Worm (Caenorhabditis elegans): ENCODE data around the gene snn-1.
A peak's percentile ranks its signal among the peaks of the same experiment; 100 is the strongest.

snn-1 gene

DNA sequence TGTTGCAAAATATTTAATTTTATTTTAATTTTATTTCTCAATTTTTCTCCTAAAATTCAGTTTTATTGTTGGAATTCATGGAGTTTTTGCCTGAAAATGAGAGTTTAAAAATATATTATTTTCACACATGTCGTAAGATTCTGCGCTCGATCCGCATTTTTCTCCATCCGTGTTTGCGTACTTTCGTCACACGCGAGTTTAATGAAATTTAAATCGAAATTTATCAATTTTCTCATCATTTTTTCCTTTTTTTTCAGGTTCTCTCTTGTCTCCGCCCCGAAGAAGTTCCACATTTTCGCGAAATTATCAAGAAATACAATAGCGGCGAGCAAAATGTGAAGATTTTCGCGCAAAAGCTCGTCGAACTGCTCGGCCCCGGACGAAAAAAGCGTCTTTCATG is 31.5 kb upstream of the snn-1 start:
- TF ChIP-seq ceh-13 (GFP tag; optimal IDR thresholded peaks at IDR 0.05) = no peak
- no peak for TF ChIP-seq F13C5.2 (tag; optimal IDR thresholded peaks at IDR 0.05)
- no peak for TF ChIP-seq ama-1 (optimal IDR thresholded peaks at IDR 0.05)

DNA sequence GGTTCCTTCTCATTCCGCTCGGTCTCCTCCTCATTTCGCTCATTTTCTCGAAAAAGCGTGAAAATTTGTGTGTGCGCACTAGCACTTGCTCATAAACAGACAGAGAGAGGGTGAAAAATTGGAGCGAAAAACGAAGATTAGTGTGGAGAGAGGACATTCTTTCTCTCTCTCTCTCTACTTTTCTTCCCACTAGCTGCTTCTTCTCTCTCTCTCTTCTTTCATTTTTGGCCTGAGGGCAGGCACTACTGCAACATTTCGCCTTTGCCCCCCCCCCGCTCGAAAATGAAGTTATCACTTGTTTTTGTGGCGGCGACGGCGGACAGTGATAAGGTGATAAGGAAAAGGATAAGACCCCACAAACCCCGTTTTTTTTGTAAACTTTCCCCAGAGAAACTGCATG is 30.1 kb upstream of the snn-1 start:
- no peak for TF ChIP-seq tbx-37 (GFP tag; conservative IDR thresholded peaks at IDR 0.05)
- no peak for TF ChIP-seq hmbx-1 (tag; optimal IDR thresholded peaks at IDR 0.05)
- peak; percentile 29 for TF ChIP-seq F13C5.2 (tag; optimal IDR thresholded peaks at IDR 0.05)
- no peak for TF ChIP-seq flt-1 (GFP tag; IDR thresholded peaks at IDR 0.05)

ce11 chrIV:1844624-1845023 is 29.7 kb upstream of the snn-1 start:
- TF ChIP-seq pes-1 (GFP tag; IDR thresholded peaks at IDR 0.05) (no peak), ceh-36 (tag; optimal IDR thresholded peaks at IDR 0.05) (no peak), tbx-11 (GFP tag; IDR thresholded peaks at IDR 0.05) (no peak), aly-1 (tag; optimal IDR thresholded peaks at IDR 0.05) (no peak), hnd-1 (tag; optimal IDR thresholded peaks at IDR 0.05) (no peak), scrt-1 (GFP tag; IDR thresholded peaks at IDR 0.05) (no peak), ama-1 (optimal IDR thresholded peaks at IDR 0.05) (no peak), F13C5.2 (tag; optimal IDR thresholded peaks at IDR 0.05) (no peak), tra-4 (tag; optimal IDR thresholded peaks at IDR 0.05) (no peak)

DNA sequence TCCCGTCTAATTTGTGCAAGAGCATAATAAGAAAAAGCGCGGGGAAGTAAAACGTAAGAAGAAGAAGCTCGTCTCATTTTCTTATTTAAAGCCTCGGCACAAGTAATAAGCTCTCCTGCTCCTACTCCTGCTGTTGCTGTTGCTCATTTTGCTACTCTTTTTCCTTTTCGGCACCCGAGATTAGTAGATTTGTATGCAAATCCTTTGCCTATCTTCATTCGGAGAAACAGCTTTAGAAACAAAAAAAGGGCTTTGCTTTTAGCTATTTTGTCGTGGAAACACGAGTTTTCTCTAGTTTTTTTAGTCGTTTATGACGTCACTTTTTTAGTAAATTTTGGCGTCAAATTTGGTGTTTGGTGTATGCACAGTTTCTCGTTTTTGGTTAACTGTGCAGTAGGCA is 28.7 kb upstream of the snn-1 start:
- no peak for TF ChIP-seq ets-7 (tag; optimal IDR thresholded peaks at IDR 0.05)
- no peak for TF ChIP-seq aly-1 (tag; optimal IDR thresholded peaks at IDR 0.05)
- no peak for TF ChIP-seq tbx-37 (GFP tag; conservative IDR thresholded peaks at IDR 0.05)
- no peak for TF ChIP-seq tbx-11 (GFP tag; IDR thresholded peaks at IDR 0.05)
- no peak for TF ChIP-seq F13C5.2 (tag; optimal IDR thresholded peaks at IDR 0.05)
- no peak for TF ChIP-seq hmbx-1 (tag; optimal IDR thresholded peaks at IDR 0.05)
- TF ChIP-seq sea-1 (GFP tag; conservative IDR thresholded peaks at IDR 0.05) = no peak
- no peak for TF ChIP-seq pes-1 (GFP tag; IDR thresholded peaks at IDR 0.05)
- TF ChIP-seq hmg-4 (GFP tag; optimal IDR thresholded peaks at IDR 0.05) = no peak
- TF ChIP-seq ceh-13 (GFP tag; optimal IDR thresholded peaks at IDR 0.05) = no peak
- no peak for TF ChIP-seq hnd-1 (tag; optimal IDR thresholded peaks at IDR 0.05)
- no peak for TF ChIP-seq tra-4 (tag; optimal IDR thresholded peaks at IDR 0.05)
- TF ChIP-seq scrt-1 (GFP tag; IDR thresholded peaks at IDR 0.05) = no peak

DNA sequence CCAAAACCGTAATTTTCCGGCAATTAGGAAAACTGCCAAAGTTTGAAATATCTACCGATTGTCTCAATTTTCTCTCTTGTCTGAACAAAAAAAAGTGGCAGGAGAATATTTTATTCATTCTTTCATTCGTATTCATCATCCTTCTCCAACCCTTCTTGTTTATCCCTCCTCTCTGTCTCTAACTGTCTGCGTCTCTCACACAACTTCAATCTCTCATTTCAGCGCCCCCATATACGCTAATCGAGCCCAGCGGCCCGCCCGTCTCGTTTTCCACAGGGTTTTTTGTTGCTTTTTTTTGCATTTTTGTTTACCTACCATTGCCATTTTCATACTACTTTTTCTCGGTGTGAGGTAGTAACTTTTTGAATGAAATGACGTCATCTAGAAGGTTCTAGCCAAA is 27.4 kb upstream of the snn-1 start:
- TF ChIP-seq ceh-36 (tag; optimal IDR thresholded peaks at IDR 0.05) (no peak), ets-7 (tag; optimal IDR thresholded peaks at IDR 0.05) (no peak), B0310.2 (tag; optimal IDR thresholded peaks at IDR 0.05) (no peak), scrt-1 (GFP tag; IDR thresholded peaks at IDR 0.05) (no peak), tra-4 (tag; optimal IDR thresholded peaks at IDR 0.05) (no peak), ceh-13 (GFP tag; optimal IDR thresholded peaks at IDR 0.05) (no peak), ama-1 (optimal IDR thresholded peaks at IDR 0.05) (no peak), hmg-4 (GFP tag; optimal IDR thresholded peaks at IDR 0.05) (no peak), sea-1 (GFP tag; conservative IDR thresholded peaks at IDR 0.05) (no peak), tbx-37 (GFP tag; conservative IDR thresholded peaks at IDR 0.05) (no peak), hmbx-1 (tag; optimal IDR thresholded peaks at IDR 0.05) (no peak), pes-1 (GFP tag; IDR thresholded peaks at IDR 0.05) (no peak), F13C5.2 (tag; optimal IDR thresholded peaks at IDR 0.05) (no peak), flt-1 (GFP tag; IDR thresholded peaks at IDR 0.05) (no peak)

- no peak for TF ChIP-seq hmbx-1 (tag; optimal IDR thresholded peaks at IDR 0.05)
- no peak for TF ChIP-seq pes-1 (GFP tag; IDR thresholded peaks at IDR 0.05)
- TF ChIP-seq scrt-1 (GFP tag; IDR thresholded peaks at IDR 0.05) = no peak
- no peak for TF ChIP-seq tbx-11 (GFP tag; IDR thresholded peaks at IDR 0.05)
- no peak for TF ChIP-seq hmg-4 (GFP tag; optimal IDR thresholded peaks at IDR 0.05)
- TF ChIP-seq ets-7 (tag; optimal IDR thresholded peaks at IDR 0.05) = no peak
- TF ChIP-seq tbx-37 (GFP tag; conservative IDR thresholded peaks at IDR 0.05) = no peak
Observed at ce11 chrIV:1838583-1838982, 23.7 kb upstream of the snn-1 start.

ce11 chrIV:1837134-1837533 is 22.2 kb upstream of the snn-1 start:
- TF ChIP-seq ama-1 (optimal IDR thresholded peaks at IDR 0.05) (no peak), ceh-13 (GFP tag; optimal IDR thresholded peaks at IDR 0.05) (no peak), sea-1 (GFP tag; conservative IDR thresholded peaks at IDR 0.05) (no peak), tbx-37 (GFP tag; conservative IDR thresholded peaks at IDR 0.05) (no peak), pes-1 (GFP tag; IDR thresholded peaks at IDR 0.05) (no peak), hmg-4 (GFP tag; optimal IDR thresholded peaks at IDR 0.05) (no peak), tra-4 (tag; optimal IDR thresholded peaks at IDR 0.05) (no peak), ets-7 (tag; optimal IDR thresholded peaks at IDR 0.05) (no peak), hmbx-1 (tag; optimal IDR thresholded peaks at IDR 0.05) (no peak), B0310.2 (tag; optimal IDR thresholded peaks at IDR 0.05) (no peak), scrt-1 (GFP tag; IDR thresholded peaks at IDR 0.05) (no peak), hnd-1 (tag; optimal IDR thresholded peaks at IDR 0.05) (no peak), aly-1 (tag; optimal IDR thresholded peaks at IDR 0.05) (no peak), F13C5.2 (tag; optimal IDR thresholded peaks at IDR 0.05) (no peak), ceh-36 (tag; optimal IDR thresholded peaks at IDR 0.05) (no peak), tbx-11 (GFP tag; IDR thresholded peaks at IDR 0.05) (no peak), flt-1 (GFP tag; IDR thresholded peaks at IDR 0.05) (no peak)

DNA sequence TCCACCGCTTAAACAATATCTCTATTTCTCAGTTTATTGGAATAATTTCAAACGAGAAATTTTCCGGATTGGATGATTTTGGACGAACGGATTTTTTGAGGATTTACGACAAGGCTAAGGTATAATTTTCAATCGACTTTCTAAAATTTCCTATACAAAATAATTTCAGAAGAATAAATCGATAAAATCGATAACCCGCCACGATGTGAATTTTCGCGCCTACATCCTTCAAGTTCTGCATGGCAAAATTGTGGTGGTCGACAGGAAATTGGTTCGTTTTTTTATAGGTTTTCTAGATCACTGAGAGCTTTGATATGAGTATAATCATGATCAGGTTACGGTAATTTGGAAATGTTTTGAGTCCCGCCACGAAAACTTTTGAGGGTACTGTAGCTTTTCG is 20.1 kb upstream of the snn-1 start:
- TF ChIP-seq flt-1 (GFP tag; IDR thresholded peaks at IDR 0.05) (no peak), tbx-37 (GFP tag; conservative IDR thresholded peaks at IDR 0.05) (no peak), ama-1 (optimal IDR thresholded peaks at IDR 0.05) (no peak)

DNA sequence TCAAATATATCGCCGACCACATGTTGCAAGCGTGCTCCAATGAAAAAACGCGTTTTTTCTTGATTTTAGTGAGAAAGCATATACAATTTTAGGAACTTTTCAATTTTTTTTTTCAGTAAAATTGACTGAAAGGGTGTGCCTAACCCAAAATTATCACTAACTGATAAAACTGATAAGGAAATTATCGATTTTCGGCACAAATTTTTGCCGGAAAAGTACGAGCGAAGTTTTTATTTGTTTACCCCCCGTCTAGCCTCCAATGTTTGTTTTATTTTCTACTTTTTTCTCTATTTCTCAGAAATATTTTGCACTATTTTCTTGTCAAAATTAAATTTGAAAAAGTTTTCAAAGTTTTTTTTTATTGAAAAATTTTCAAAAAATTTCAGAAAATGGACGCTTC is 19.3 kb upstream of the snn-1 start, which contains the start of gene ccm-2:
Gene ccm-2 (plus strand): TSS at position 387 of the 400 bp plus-strand sequence.
- TF ChIP-seq flt-1 (GFP tag; IDR thresholded peaks at IDR 0.05) (no peak), hnd-1 (tag; optimal IDR thresholded peaks at IDR 0.05) (no peak), ets-7 (tag; optimal IDR thresholded peaks at IDR 0.05) (no peak), sea-1 (GFP tag; conservative IDR thresholded peaks at IDR 0.05) (no peak), B0310.2 (tag; optimal IDR thresholded peaks at IDR 0.05) (no peak), F13C5.2 (tag; optimal IDR thresholded peaks at IDR 0.05) (no peak), scrt-1 (GFP tag; IDR thresholded peaks at IDR 0.05) (no peak), ama-1 (optimal IDR thresholded peaks at IDR 0.05) (no peak), hmg-4 (GFP tag; optimal IDR thresholded peaks at IDR 0.05) (no peak), aly-1 (tag; optimal IDR thresholded peaks at IDR 0.05) (no peak), tbx-37 (GFP tag; conservative IDR thresholded peaks at IDR 0.05) (no peak), tra-4 (tag; optimal IDR thresholded peaks at IDR 0.05) (no peak), tbx-11 (GFP tag; IDR thresholded peaks at IDR 0.05) (no peak), hmbx-1 (tag; optimal IDR thresholded peaks at IDR 0.05) (no peak), ceh-36 (tag; optimal IDR thresholded peaks at IDR 0.05) (no peak), pes-1 (GFP tag; IDR thresholded peaks at IDR 0.05) (no peak), ceh-13 (GFP tag; optimal IDR thresholded peaks at IDR 0.05) (no peak)
